Worm (Caenorhabditis elegans): ENCODE data around the gene F35D2.3.

DNA sequence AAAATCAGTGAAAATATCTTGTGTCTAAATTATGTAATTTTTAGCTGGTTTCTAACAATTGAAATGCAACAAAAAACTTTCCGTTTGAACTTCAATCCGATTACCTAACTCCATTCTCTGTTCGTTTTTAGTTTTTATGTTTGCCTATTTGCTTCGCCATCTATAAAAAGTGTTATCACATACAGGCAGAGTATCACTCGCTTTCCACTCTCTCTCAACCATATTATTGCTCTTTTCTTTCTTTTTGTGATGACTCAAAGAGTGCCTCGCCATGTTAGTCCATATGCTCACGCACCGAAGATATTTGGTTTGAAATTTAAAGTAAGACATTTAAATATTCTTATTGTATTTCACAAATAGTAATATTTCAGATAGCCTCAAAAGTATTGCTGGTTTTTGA is 35.5 kb upstream of the F35D2.3 start, which contains the start of gene ZK1290.13:
- TF ChIP-seq unc-62 (GFP tag; optimal IDR thresholded peaks at IDR 0.05) (no peak), ama-1 (optimal IDR thresholded peaks at IDR 0.05) (no peak), zag-1 (tag; optimal IDR thresholded peaks at IDR 0.05) (no peak), ztf-11 (tag; optimal IDR thresholded peaks at IDR 0.05) (no peak), aly-2 (tag; optimal IDR thresholded peaks at IDR 0.05) (no peak), nhr-237 (tag; optimal IDR thresholded peaks at IDR 0.05) (no peak), R02D3.7 (tag; optimal IDR thresholded peaks at IDR 0.05) (no peak), nhr-25 (tag; optimal IDR thresholded peaks at IDR 0.05) (no peak), pqm-1 (tag; optimal IDR thresholded peaks at IDR 0.05) (peak; percentile 7), tbx-2 (tag; optimal IDR thresholded peaks at IDR 0.05) (no peak), lin-39 (tag; optimal IDR thresholded peaks at IDR 0.05) (no peak), snpc-4 (tag; optimal IDR thresholded peaks at IDR 0.05) (no peak)

Measured in whole organism, L3 larva.